Worm (Caenorhabditis elegans): Measurements from ENCODE around the gene clh-1.

ce11 chrII:11835208-11835607, 21.1 kb downstream of the clh-1 start, which contains the start of gene T27D12.6:
- TF ChIP-seq dao-5 (tag; optimal IDR thresholded peaks at IDR 0.05) (no peak), W03F9.2 (tag; optimal IDR thresholded peaks at IDR 0.05) (no peak), him-1 (tag; optimal IDR thresholded peaks at IDR 0.05) (no peak)

Data from whole organism, L4/young adult.